Worm (Caenorhabditis elegans) whole organism, late embryonic: Measurements from ENCODE around the gene F55A11.8.

Experiments used
- ama-1 ChIP-seq: fragments of 150-350 bp; optimal IDR thresholded peaks from 2 replicates; lab custom pipeline; 2014
- ceh-24 ChIP-seq: sonication (generic microtip); optimal IDR thresholded peaks from 2 replicates; lab custom pipeline; 2016; ENCODE audit warnings: mild to moderate bottlenecking, missing genetic modification characterization, missing compliant biosample characterization
- elt-4 ChIP-seq: sonication (generic microtip); optimal IDR thresholded peaks from 2 replicates; lab custom pipeline; 2016; ENCODE audit warnings: missing genetic modification characterization, missing compliant biosample characterization
- fkh-10 ChIP-seq: fragments of 150-350 bp; optimal IDR thresholded peaks from 2 replicates; lab custom pipeline; 2014; ENCODE audit warnings: missing biosample characterization, missing genetic modification reagents, missing genetic modification characterization
- hlh-6 ChIP-seq: sonication (generic microtip); optimal IDR thresholded peaks from 2 replicates; lab custom pipeline; 2016; ENCODE audit warnings: missing genotype, missing genetic modification characterization, missing compliant biosample characterization

- TF ChIP-seq hlh-6 (tag; lab: Kevin White, UChicago) (no peak), ceh-24 (tag; lab: Kevin White, UChicago) (no peak), fkh-10 (GFP tag; lab: Kevin White, UChicago) (no peak), ama-1 (lab: Kevin White, UChicago) (no peak), elt-4 (tag; lab: Kevin White, UChicago) (no peak)
These were observed 12.5 kb downstream of the F55A11.8 start for ce11 chrV:11800486-11800885.
